Fruit fly (Drosophila melanogaster): ENCODE measurements around the gene Catsup.

Catsup gene

DNA sequence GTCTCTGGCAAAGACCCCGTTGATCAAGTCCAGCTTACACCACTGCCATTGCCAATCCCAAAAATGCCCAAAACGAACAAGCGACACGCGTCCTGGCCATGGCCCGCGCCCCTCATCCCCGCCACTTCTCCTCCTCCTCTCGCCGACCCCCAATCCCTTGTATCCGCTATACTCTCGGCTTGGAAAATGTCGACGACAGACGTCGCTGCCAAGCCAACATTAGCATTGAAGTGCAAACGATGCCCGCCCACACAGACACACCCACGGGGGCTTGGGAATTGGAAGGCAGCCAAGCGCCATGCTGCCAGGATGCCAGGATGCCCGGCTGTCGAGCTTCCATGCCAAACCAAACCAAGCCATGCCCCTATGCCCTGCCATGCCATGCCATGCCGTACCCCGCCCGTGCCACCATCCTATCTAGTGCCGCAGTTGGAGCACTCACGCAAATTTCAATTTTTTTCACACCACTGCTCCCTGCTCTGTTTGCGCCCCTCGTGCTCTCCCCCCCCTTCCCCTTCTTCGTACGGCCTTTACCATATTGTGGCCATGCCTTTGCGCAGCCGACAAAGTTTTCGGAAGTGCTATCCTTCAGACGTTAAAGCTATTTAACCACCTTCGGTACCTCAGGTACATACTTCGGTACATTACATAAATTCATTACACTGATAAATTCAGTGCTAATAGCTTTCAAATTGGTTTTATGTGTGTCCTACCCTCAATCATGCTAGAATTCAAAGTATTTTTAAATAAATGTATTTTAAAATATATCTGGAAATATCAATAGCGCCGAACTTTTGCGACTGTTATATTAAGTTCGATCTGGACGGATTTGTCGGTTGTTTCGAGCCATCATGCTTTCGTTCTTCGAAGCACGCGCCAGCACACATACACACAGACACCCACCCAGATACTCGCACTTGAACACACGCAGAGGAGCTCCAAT is 20.1 kb upstream of the Catsup start:
- TF ChIP-seq CG4496 (GFP tag; IDR thresholded peaks at IDR 0.05): 0 out of 3 replicates have a peak, but pooled peaks have one; percentile 47
- peak; percentile 78 for TF ChIP-seq CG17806 (tag; optimal IDR thresholded peaks at IDR 0.05)
- TF ChIP-seq Ets98B (GFP tag; IDR thresholded peaks at IDR 0.05): no peak
- peak; percentile 93 for TF ChIP-seq CG15710 (tag; optimal IDR thresholded peaks at IDR 0.05)
- peak; percentile 83 for TF ChIP-seq CG34367 (tag; optimal IDR thresholded peaks at IDR 0.05)
- peak; percentile 89 for TF ChIP-seq CG8159 (tag; optimal IDR thresholded peaks at IDR 0.05)
- TF ChIP-seq CG13204 (GFP tag; optimal IDR thresholded peaks at IDR 0.05): peak; percentile 72
- peak; percentile 85 for TF ChIP-seq CG9948 (tag; optimal IDR thresholded peaks at IDR 0.05)
- TF ChIP-seq Pif1A (GFP tag; optimal IDR thresholded peaks at IDR 0.05): peak; percentile 81
- TF ChIP-seq gl (tag; optimal IDR thresholded peaks at IDR 0.05): peak; percentile 75
- TF ChIP-seq fd96Ca (GFP tag; IDR thresholded peaks at IDR 0.05): no peak; the same call in 2 of the 3 replicates
- peak; percentile 30 for TF ChIP-seq D1 (tag; optimal IDR thresholded peaks at IDR 0.05)
- TF ChIP-seq CG12605 (GFP tag; IDR thresholded peaks at IDR 0.05): peak; percentile 49; the same call in 1 of the 2 replicates
- TF ChIP-seq Snoo (tag; optimal IDR thresholded peaks at IDR 0.05): peak; percentile 87
- TF ChIP-seq CG8301 (tag; optimal IDR thresholded peaks at IDR 0.05): peak; percentile 81
- TF ChIP-seq rn (GFP tag; IDR thresholded peaks at IDR 0.05): no peak
- peak; percentile 9 for TF ChIP-seq EcR (GFP tag; optimal IDR thresholded peaks at IDR 0.05)
- TF ChIP-seq CG10348 (GFP tag; IDR thresholded peaks at IDR 0.05): no peak
- no peak for TF ChIP-seq CG32121 (GFP tag; IDR thresholded peaks at IDR 0.05)
- TF ChIP-seq Pif1B (GFP tag; optimal IDR thresholded peaks at IDR 0.05): peak; percentile 91
- TF ChIP-seq CG14655 (GFP tag; optimal IDR thresholded peaks at IDR 0.05): peak; percentile 86

DNA sequence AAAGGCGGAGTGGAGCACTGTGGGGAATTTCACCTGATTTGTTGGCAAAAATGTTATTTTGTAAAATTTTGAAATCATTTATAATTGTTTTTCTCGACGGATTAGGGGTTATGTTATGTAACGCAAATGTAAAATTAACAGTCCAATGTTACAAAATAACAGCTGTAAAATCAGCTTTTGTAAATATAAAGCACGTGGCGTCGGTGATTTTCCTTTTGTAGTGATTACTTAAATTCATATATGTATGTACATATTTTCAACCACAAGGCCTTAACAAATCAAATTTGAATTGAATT is 19.5 kb upstream of the Catsup start, which contains the start of gene CG15172:
Gene CG15172, plus strand, starts transcription at position 197 of the 296 bp plus-strand sequence.
- no peak for TF ChIP-seq CG12605 (GFP tag; IDR thresholded peaks at IDR 0.05)
- no peak for TF ChIP-seq CG17806 (tag; optimal IDR thresholded peaks at IDR 0.05)
- TF ChIP-seq Pif1A (GFP tag; optimal IDR thresholded peaks at IDR 0.05): no peak
- no peak for TF ChIP-seq rn (GFP tag; IDR thresholded peaks at IDR 0.05)
- no peak for TF ChIP-seq Pif1B (GFP tag; optimal IDR thresholded peaks at IDR 0.05)
- TF ChIP-seq EcR (GFP tag; optimal IDR thresholded peaks at IDR 0.05): no peak
- no peak for TF ChIP-seq CG13204 (GFP tag; optimal IDR thresholded peaks at IDR 0.05)
- TF ChIP-seq fd96Ca (GFP tag; IDR thresholded peaks at IDR 0.05): no peak
- no peak for TF ChIP-seq Ets98B (GFP tag; IDR thresholded peaks at IDR 0.05)
- no peak for TF ChIP-seq D1 (tag; optimal IDR thresholded peaks at IDR 0.05)
- no peak for TF ChIP-seq Snoo (tag; optimal IDR thresholded peaks at IDR 0.05)
- TF ChIP-seq CG32121 (GFP tag; IDR thresholded peaks at IDR 0.05): no peak
- TF ChIP-seq CG8159 (tag; optimal IDR thresholded peaks at IDR 0.05): no peak
- no peak for TF ChIP-seq CG9948 (tag; optimal IDR thresholded peaks at IDR 0.05)
- TF ChIP-seq CG8301 (tag; optimal IDR thresholded peaks at IDR 0.05): no peak
- TF ChIP-seq CG4496 (GFP tag; IDR thresholded peaks at IDR 0.05): no peak

DNA sequence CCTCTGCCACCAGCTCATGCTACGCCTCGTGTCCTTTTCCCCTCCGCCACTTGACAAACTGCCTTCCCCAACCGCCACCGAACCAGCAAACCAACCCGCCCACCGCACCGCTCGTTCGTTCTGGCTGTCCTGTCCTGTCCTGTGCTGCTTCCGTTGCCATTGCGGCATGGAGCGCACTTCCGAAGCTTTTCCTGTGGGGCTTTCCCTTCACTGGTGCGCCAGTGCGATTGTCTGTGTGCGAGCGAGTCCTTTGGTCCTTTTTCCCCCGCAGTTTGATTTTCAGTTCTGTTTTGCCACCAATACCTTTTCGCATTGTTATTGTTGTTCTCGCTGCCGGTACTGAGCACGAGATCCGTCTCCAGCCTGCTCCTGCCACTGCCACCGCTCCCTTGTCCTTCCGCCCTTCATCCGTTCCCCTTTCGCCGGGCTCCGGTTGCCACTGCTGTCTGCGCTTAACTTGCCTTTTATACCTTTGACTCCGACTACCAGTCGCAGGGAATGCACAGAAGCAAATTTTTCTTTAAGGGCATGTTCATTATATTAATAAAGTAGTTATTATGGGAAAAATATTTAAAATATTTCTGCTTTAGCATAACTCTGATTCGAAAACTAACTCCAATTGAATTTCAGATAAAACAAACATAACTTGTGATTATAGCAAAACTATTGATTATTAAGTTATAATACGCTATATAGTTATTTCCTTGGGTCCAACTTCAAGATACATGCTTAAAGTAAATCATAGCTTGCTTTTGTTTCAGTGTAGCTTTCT is 17.5 kb upstream of the Catsup start:
- TF ChIP-seq CG13204 (GFP tag; optimal IDR thresholded peaks at IDR 0.05): peak; percentile 44
- TF ChIP-seq Pif1B (GFP tag; optimal IDR thresholded peaks at IDR 0.05): peak; percentile 21
- TF ChIP-seq CG4496 (GFP tag; IDR thresholded peaks at IDR 0.05): no peak
- no peak for TF ChIP-seq Ets98B (GFP tag; IDR thresholded peaks at IDR 0.05)
- TF ChIP-seq fd96Ca (GFP tag; IDR thresholded peaks at IDR 0.05): no peak
- no peak for TF ChIP-seq rn (GFP tag; IDR thresholded peaks at IDR 0.05)
- peak; percentile 84 for TF ChIP-seq CG15710 (tag; optimal IDR thresholded peaks at IDR 0.05)
- TF ChIP-seq CG8301 (tag; optimal IDR thresholded peaks at IDR 0.05): peak; percentile 53
- no peak for TF ChIP-seq EcR (GFP tag; optimal IDR thresholded peaks at IDR 0.05)
- TF ChIP-seq D1 (tag; optimal IDR thresholded peaks at IDR 0.05): no peak
- TF ChIP-seq CG32121 (GFP tag; IDR thresholded peaks at IDR 0.05): no peak
- TF ChIP-seq CG17806 (tag; optimal IDR thresholded peaks at IDR 0.05): peak; percentile 70
- peak; percentile 86 for TF ChIP-seq CG8159 (tag; optimal IDR thresholded peaks at IDR 0.05)
- peak; percentile 57 for TF ChIP-seq CG34367 (tag; optimal IDR thresholded peaks at IDR 0.05)
- peak; percentile 74 for TF ChIP-seq CG9948 (tag; optimal IDR thresholded peaks at IDR 0.05)
- TF ChIP-seq gl (tag; optimal IDR thresholded peaks at IDR 0.05): no peak
- no peak for TF ChIP-seq CG12605 (GFP tag; IDR thresholded peaks at IDR 0.05)
- peak; percentile 72 for TF ChIP-seq CG14655 (GFP tag; optimal IDR thresholded peaks at IDR 0.05)
- peak; percentile 56 for TF ChIP-seq Snoo (tag; optimal IDR thresholded peaks at IDR 0.05)
- no peak for TF ChIP-seq CG10348 (GFP tag; IDR thresholded peaks at IDR 0.05)
- peak; percentile 38 for TF ChIP-seq Pif1A (GFP tag; optimal IDR thresholded peaks at IDR 0.05)

DNA sequence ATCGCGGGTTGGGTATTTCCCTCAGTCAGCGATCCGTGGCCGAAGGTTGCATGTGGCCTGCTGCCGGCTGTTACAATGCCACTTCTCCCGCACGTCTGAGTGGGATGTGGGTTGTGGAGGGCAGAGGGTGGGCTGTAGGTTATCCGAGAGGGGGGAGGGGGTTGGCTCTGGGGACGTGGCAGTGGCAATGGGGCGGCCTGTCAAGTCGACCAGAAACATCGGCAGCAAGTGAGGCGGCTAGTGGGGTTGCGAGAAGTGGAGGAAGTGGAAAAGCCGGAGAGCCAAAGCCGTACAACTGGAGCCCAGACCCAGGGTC is 17.0 kb upstream of the Catsup start:
- TF ChIP-seq fd96Ca (GFP tag; IDR thresholded peaks at IDR 0.05) (0 out of 3 replicates have a peak, but pooled peaks have one; percentile 9), CG13204 (GFP tag; optimal IDR thresholded peaks at IDR 0.05) (peak; percentile 25), CG32121 (GFP tag; IDR thresholded peaks at IDR 0.05) (no peak)

dm6 chr2L:19026491-19027197 is 15.0 kb upstream of the Catsup start:
- TF ChIP-seq Pif1A (GFP tag; optimal IDR thresholded peaks at IDR 0.05) (peak; percentile 52), CG32121 (GFP tag; IDR thresholded peaks at IDR 0.05) (no peak), CG34367 (tag; optimal IDR thresholded peaks at IDR 0.05) (peak; percentile 59), CG14655 (GFP tag; optimal IDR thresholded peaks at IDR 0.05) (peak; percentile 69), CG9948 (tag; optimal IDR thresholded peaks at IDR 0.05) (peak; percentile 65), CG15710 (tag; optimal IDR thresholded peaks at IDR 0.05) (peak; percentile 79), CG8301 (tag; optimal IDR thresholded peaks at IDR 0.05) (peak; percentile 55), CG17806 (tag; optimal IDR thresholded peaks at IDR 0.05) (peak; percentile 66), Pif1B (GFP tag; optimal IDR thresholded peaks at IDR 0.05) (peak; percentile 15), CG10348 (GFP tag; IDR thresholded peaks at IDR 0.05) (no peak), CG8159 (tag; optimal IDR thresholded peaks at IDR 0.05) (peak; percentile 84), D1 (tag; optimal IDR thresholded peaks at IDR 0.05) (no peak), CG13204 (GFP tag; optimal IDR thresholded peaks at IDR 0.05) (peak; percentile 37), gl (tag; optimal IDR thresholded peaks at IDR 0.05) (peak; percentile 46), Snoo (tag; optimal IDR thresholded peaks at IDR 0.05) (peak; percentile 56)
